Fruit fly (Drosophila melanogaster) S2 (cell line): ENCODE data around the gene Orco.

Experiments
- CG8478 ChIP-seq: fragments of >200 bp; optimal IDR thresholded peaks from 2 replicates; lab custom pipeline; 2018
- CTCF ChIP-seq, 2 experiments: fragments of >200 bp; optimal IDR thresholded peaks; 2 replicates each; lab custom pipeline; 2018

dm6 chr3R:5412987-5413386 lies 781 bp upstream of the Orco start:
- TF ChIP-seq CG8478 (lab: Kevin White, UChicago) (no peak), CTCF (optimal IDR thresholded peaks at IDR 0.05; lab: Kevin White, UChicago) (no peak)
